Worm (Caenorhabditis elegans) whole organism, L4 larva: ENCODE results near the gene clc-6.

Source experiments
- F49E8.2 ChIP-seq: sonication (generic microtip); optimal IDR thresholded peaks from 2 replicates; lab custom pipeline; 2016; ENCODE audit warnings: missing compliant biosample characterization, mild to moderate bottlenecking, missing genetic modification characterization, borderline replicate concordance
- T20F7.1 ChIP-seq: fragments of 200-800 bp; sonication (Bioruptor generic); optimal IDR thresholded peaks from 2 replicates; lab custom pipeline; 2018; ENCODE audit warnings: mild to moderate bottlenecking, missing genetic modification characterization, missing compliant biosample characterization
- ZK546.5 ChIP-seq, 2 experiments: sonication (generic microtip); optimal IDR thresholded peaks; 2 replicates each; lab custom pipeline; 2017; ENCODE audit warnings: missing biosample characterization in 2 of 2, missing genetic modification characterization in 2 of 2
- aha-1 ChIP-seq: fragments of 150-350 bp; peaks from one replicate; lab custom pipeline; 2014; ENCODE audit warnings: missing biosample characterization, missing genetic modification characterization
- cey-2 ChIP-seq: sonication (generic microtip); optimal IDR thresholded peaks from 3 replicates; lab custom pipeline; 2017; ENCODE audit warnings: missing genetic modification characterization, mild to moderate bottlenecking, missing compliant biosample characterization, antibody characterized with exemption, borderline replicate concordance; ENCODE audit not compliant: insufficient read depth
- daf-12 ChIP-seq: fragments of 150-350 bp; optimal IDR thresholded peaks from 2 replicates; lab custom pipeline; 2014; ENCODE audit warnings: missing biosample characterization, missing genetic modification reagents, missing genetic modification characterization
- daf-16 ChIP-seq, 3 experiments: sonication (generic microtip); optimal IDR thresholded peaks; 2 replicates each; lab custom pipeline; 2016 to 2017; ENCODE audit warnings: missing genetic modification characterization in 3 of 3, missing genetic modification reagents in 3 of 3, mild to moderate bottlenecking in 2 of 3, missing compliant biosample characterization in 2 of 3, missing biosample characterization in 1 of 3, moderate library complexity in 1 of 3
- dmd-6 ChIP-seq: fragments of 200-800 bp; sonication (Bioruptor generic); IDR thresholded peaks from 2 replicates; pipeline ENCODE4 v1.3.6; 2022; ENCODE audit warnings: missing genetic modification reagents, missing genetic modification characterization, missing compliant biosample characterization
- dmd-9 ChIP-seq: fragments of 200-800 bp; sonication (Bioruptor generic); IDR thresholded peaks from 2 replicates; pipeline ENCODE4 v1.3.6; 2022; ENCODE audit warnings: missing genetic modification reagents, missing genetic modification characterization, missing compliant biosample characterization
- dve-1 ChIP-seq: sonication (generic microtip); optimal IDR thresholded peaks from 2 replicates; lab custom pipeline; 2017; ENCODE audit warnings: antibody characterized with exemption, mild to moderate bottlenecking, missing genetic modification characterization, missing compliant biosample characterization; ENCODE audit not compliant: insufficient read depth
- egl-43 ChIP-seq: fragments of 200-800 bp; sonication (Bioruptor generic); IDR thresholded peaks from 2 replicates; pipeline ENCODE4 v1.3.6; 2022; ENCODE audit warnings: missing genetic modification reagents, missing genetic modification characterization, missing compliant biosample characterization
- fos-1 ChIP-seq: fragments of 150-350 bp; optimal IDR thresholded peaks from 2 replicates; lab custom pipeline; 2014; ENCODE audit warnings: missing biosample characterization, missing genetic modification characterization
- hif-1 ChIP-seq, 2 experiments: sonication (generic microtip); optimal IDR thresholded peaks; 2 replicates each; lab custom pipeline; 2016 to 2017; ENCODE audit warnings: missing compliant biosample characterization in 2 of 2, missing genetic modification characterization in 2 of 2, missing genetic modification reagents in 2 of 2, missing genotype in 2 of 2, mild to moderate bottlenecking in 1 of 2
- hlh-11 ChIP-seq: fragments of 200-800 bp; sonication (Bioruptor generic); optimal IDR thresholded peaks from 2 replicates; lab custom pipeline; 2018; ENCODE audit warnings: mild to moderate bottlenecking, missing genetic modification characterization, missing compliant biosample characterization
- hlh-30 ChIP-seq: sonication (generic microtip); optimal IDR thresholded peaks from 2 replicates; lab custom pipeline; 2017; ENCODE audit warnings: antibody characterized with exemption, mild to moderate bottlenecking, missing genetic modification characterization, missing compliant biosample characterization; ENCODE audit not compliant: insufficient read depth
- lim-7 ChIP-seq: fragments of 200-800 bp; sonication (Bioruptor generic); IDR thresholded peaks from 2 replicates; pipeline ENCODE4 v1.3.6; 2022; ENCODE audit warnings: missing genetic modification characterization, missing compliant biosample characterization
- lin-29 ChIP-seq: fragments of 200-800 bp; sonication (Bioruptor generic); IDR thresholded peaks from 2 replicates; pipeline ENCODE4 v1.3.6; 2022; ENCODE audit warnings: missing genetic modification reagents, missing genetic modification characterization, missing compliant biosample characterization
- lin-39 ChIP-seq: fragments of 150-350 bp; optimal IDR thresholded peaks from 2 replicates; lab custom pipeline; 2014; ENCODE audit warnings: missing biosample characterization, missing genetic modification reagents, missing genetic modification characterization
- lsy-2 ChIP-seq, 2 experiments: fragments of 150-350 bp in 1 of 2; sonication (generic microtip) in 1 of 2; optimal IDR thresholded peaks; 2 replicates each; lab custom pipeline; 2014 to 2017; ENCODE audit warnings: missing biosample characterization in 2 of 2, missing genetic modification characterization in 2 of 2
- madf-5 ChIP-seq, 2 experiments: fragments of 200-800 bp; sonication (Bioruptor generic); IDR thresholded peaks; 2 replicates each; pipeline ENCODE4 v1.3.6; 2022; ENCODE audit warnings: missing compliant biosample characterization in 2 of 2, missing genetic modification characterization in 2 of 2
- mdl-1 ChIP-seq, 2 experiments: fragments of 150-350 bp in 1 of 2; sonication (generic microtip) in 1 of 2; optimal IDR thresholded peaks; 2 replicates each; lab custom pipeline; 2014 to 2017; ENCODE audit warnings: missing biosample characterization in 2 of 2, missing genetic modification characterization in 2 of 2
- nhr-28 ChIP-seq: fragments of 150-350 bp; optimal IDR thresholded peaks from 2 replicates; lab custom pipeline; 2014; ENCODE audit warnings: missing biosample characterization, missing genetic modification characterization
- nhr-41 ChIP-seq: fragments of 200-800 bp; sonication (Bioruptor generic); IDR thresholded peaks from 2 replicates; pipeline ENCODE4 v1.3.6; 2022; ENCODE audit warnings: missing genetic modification reagents, missing genetic modification characterization, missing compliant biosample characterization
- nhr-6 ChIP-seq: fragments of 150-350 bp; optimal IDR thresholded peaks from 2 replicates; lab custom pipeline; 2014; ENCODE audit warnings: missing biosample characterization, missing genetic modification characterization
- nhr-77 ChIP-seq: fragments of 150-350 bp; optimal IDR thresholded peaks from 2 replicates; lab custom pipeline; 2014; ENCODE audit warnings: missing biosample characterization, missing genetic modification characterization
- php-3 ChIP-seq: fragments of 200-800 bp; sonication (Bioruptor generic); IDR thresholded peaks from 2 replicates; pipeline ENCODE4 v1.3.6; 2022; ENCODE audit warnings: missing genetic modification reagents, missing genetic modification characterization, missing compliant biosample characterization
- sdz-12 ChIP-seq: fragments of 200-800 bp; sonication (Bioruptor generic); optimal IDR thresholded peaks from 2 replicates; lab custom pipeline; 2018; ENCODE audit warnings: mild to moderate bottlenecking, missing genetic modification characterization, missing compliant biosample characterization
- tra-1 ChIP-seq: fragments of 200-800 bp; sonication (Bioruptor generic); IDR thresholded peaks from 2 replicates; pipeline ENCODE4 v1.3.6; 2022; ENCODE audit warnings: missing genetic modification reagents, missing genetic modification characterization, missing compliant biosample characterization
- unc-62 ChIP-seq, 3 experiments: fragments of 150-350 bp in 1 of 3; sonication (generic microtip); optimal IDR thresholded peaks in 2 of 3; peaks in 1 of 3; 1 replicate in 1 of 3; 2 replicates in 2 of 3; lab custom pipeline; 2014 to 2017; ENCODE audit warnings: missing biosample characterization in 3 of 3, missing genetic modification characterization in 3 of 3, missing genetic modification reagents in 3 of 3, missing genotype in 1 of 3

The clc-6 gene

DNA sequence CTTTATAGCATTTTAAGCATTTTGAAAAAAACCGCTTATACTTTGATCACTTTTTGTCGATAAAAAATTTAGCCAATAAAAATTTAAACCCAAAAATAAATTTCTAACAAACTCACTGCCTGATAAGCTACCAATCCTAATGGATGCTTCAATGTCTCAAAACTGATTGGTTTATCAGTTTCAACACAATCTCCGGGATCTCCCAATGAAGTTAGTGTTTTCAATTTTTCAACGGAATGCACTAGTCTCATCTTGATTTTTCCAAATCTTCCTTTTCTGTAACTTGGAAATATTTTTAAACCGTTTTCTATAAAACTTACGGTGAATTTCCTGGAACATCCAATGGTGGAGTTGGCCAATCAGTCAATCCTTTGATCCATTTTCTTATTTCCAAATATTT lies 27.7 kb upstream of the clc-6 start:
- no peak for TF ChIP-seq madf-5 (GFP tag; IDR thresholded peaks at IDR 0.05; lab: Robert Waterston, UW)
- TF ChIP-seq tra-1 (GFP tag; lab: Robert Waterston, UW), result no peak
- TF ChIP-seq unc-62 (GFP tag; optimal IDR thresholded peaks at IDR 0.05 in 1 of 2; lab: Kevin White, UChicago), result peak in 1 of 2 experiments; percentile 91
- no peak for TF ChIP-seq unc-62 (tag; optimal IDR thresholded peaks at IDR 0.05; lab: Kevin White, UChicago)
- no peak for TF ChIP-seq F49E8.2 (tag; lab: Kevin White, UChicago)

ce11 chrV:11220936-11221335 lies 24.9 kb upstream of the clc-6 start, which contains the start of gene T19B10.2:
T19B10.2 (plus strand) TSS chrV:11221302.
- TF ChIP-seq hif-1 (tag; optimal IDR thresholded peaks at IDR 0.05; lab: Kevin White, UChicago), result no peak
- TF ChIP-seq lin-29 (GFP tag; lab: Robert Waterston, UW), result no peak

DNA sequence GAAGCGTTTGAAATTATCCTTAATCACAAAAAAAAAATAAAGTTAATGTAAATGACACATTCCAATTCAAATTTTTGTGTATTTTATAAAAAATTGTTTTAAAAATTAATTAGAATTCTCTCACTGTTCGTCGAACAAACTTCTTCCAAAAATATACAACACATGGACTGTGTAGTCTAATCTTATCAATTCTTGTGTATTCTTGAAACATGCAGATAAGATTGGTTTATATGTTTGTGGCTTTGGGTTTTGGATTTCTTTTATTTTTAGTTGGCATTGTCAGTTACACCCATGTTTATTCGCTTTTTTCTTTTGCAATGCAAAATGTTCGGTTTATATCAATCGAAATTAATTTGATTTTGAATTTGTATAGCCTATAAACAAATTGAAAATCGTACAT lies 24.4 kb upstream of the clc-6 start:
- TF ChIP-seq nhr-28 (peak; percentile 54), cey-2 (tag; lab: Kevin White, UChicago) (no peak), lim-7 (no peak), nhr-41 (GFP tag; lab: Robert Waterston, UW) (no peak)

DNA sequence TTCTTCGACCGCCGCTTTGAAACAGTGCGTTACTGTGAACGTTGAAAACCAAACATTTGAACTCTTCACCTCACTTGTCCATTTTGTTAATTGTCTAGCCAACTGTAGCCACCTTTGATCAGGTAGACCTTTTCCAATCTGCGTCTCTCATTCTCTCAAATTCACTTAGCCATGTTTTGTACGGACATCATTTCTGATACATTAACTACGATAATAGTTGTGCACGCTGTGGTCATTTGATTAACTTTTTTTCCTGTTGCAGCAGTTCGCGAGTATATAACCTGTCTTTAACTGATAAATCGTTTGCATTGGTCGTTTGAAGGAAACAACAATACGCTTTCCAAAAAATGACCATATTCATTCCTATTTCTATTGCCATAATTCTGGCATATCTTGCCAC lies 21.4 kb upstream of the clc-6 start, which contains the start of gene cyp-29A2:
TSS of gene cyp-29A2 (plus strand) at position 190 of the 400 bp plus-strand sequence.
- TF ChIP-seq hlh-30 (tag; lab: Kevin White, UChicago) (peak; percentile 52), daf-12 (tag; lab: Kevin White, UChicago) (no peak), daf-16 (GFP tag; optimal IDR thresholded peaks at IDR 0.05; lab: Kevin White, UChicago) (no peak), daf-16 (tag; optimal IDR thresholded peaks at IDR 0.05; lab: Kevin White, UChicago) (peak; percentile 69), nhr-77 (tag; lab: Kevin White, UChicago) (peak; percentile 92), unc-62 (GFP tag; optimal IDR thresholded peaks at IDR 0.05 in 1 of 2; lab: Kevin White, UChicago) (peak in 1 of 2 experiments; percentile 58), unc-62 (tag; optimal IDR thresholded peaks at IDR 0.05; lab: Kevin White, UChicago) (no peak), egl-43 (no peak), lin-39 (tag; lab: Kevin White, UChicago) (no peak), ZK546.5 (tag; optimal IDR thresholded peaks at IDR 0.05; lab: Kevin White, UChicago) (no peak), fos-1 (tag; lab: Kevin White, UChicago) (no peak), T20F7.1 (no peak), mdl-1 (tag; optimal IDR thresholded peaks at IDR 0.05; lab: Kevin White, UChicago) (peak in 1 of 2 experiments; percentile 49), nhr-28 (peak; percentile 99), dve-1 (tag; lab: Kevin White, UChicago) (peak; percentile 15), tra-1 (GFP tag; lab: Robert Waterston, UW) (no peak), dmd-9 (GFP tag; lab: Robert Waterston, UW) (no peak), hlh-11 (tag; lab: Kevin White, UChicago) (peak; percentile 57), php-3 (GFP tag; lab: Robert Waterston, UW) (0 out of 2 replicates have a peak, but pooled peaks have one; percentile 43), sdz-12 (GFP tag; lab: Kevin White, UChicago) (no peak), aha-1 (peak; percentile 32), nhr-6 (tag; lab: Kevin White, UChicago) (peak; percentile 7), dmd-6 (GFP tag; lab: Robert Waterston, UW) (peak; percentile 41)
- TF ChIP-seq, all 104 proteins: peak for 12

- TF ChIP-seq lsy-2 (tag; optimal IDR thresholded peaks at IDR 0.05; lab: Kevin White, UChicago) (no peak), unc-62 (GFP tag; optimal IDR thresholded peaks at IDR 0.05 in 1 of 2; lab: Kevin White, UChicago) (peak in 1 of 2 experiments; percentile 97), unc-62 (tag; optimal IDR thresholded peaks at IDR 0.05; lab: Kevin White, UChicago) (no peak)
Observed at ce11 chrV:11216137-11216536, 20.1 kb upstream of the clc-6 start.
